Fruit fly (Drosophila melanogaster): ENCODE measurements around the gene eIF4EHP.

eIF4EHP gene

DNA sequence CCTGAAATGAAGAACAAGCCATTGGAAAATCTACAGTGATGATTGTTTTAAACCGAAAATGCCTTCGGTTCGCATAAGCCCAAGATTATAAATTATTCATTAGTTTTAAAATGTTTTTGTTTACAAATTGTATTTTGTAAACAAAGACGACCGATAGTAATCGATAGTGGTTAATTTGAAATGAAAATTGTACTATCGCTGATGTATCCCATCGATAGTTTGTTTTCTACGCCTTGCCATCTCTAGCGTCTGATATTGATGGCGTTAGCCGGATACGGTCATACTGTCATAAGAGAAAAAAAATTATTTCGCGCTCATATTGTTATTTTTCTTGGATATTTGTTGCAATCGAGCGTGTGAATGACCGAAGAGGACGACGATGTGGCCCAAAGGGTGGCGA lies 50.7 kb downstream of the eIF4EHP start, which contains the start of gene SMC1 (continued):
- TF ChIP-seq Sry-β (GFP tag; optimal IDR thresholded peaks at IDR 0.05) = peak; percentile 21
- no peak for TF ChIP-seq CG2875 (GFP tag; optimal IDR thresholded peaks at IDR 0.05)
- no peak for TF ChIP-seq CG3726 (GFP tag; IDR thresholded peaks at IDR 0.05)
- no peak for TF ChIP-seq ken (GFP tag; IDR thresholded peaks at IDR 0.05)
- no peak for TF ChIP-seq CG17385 (GFP tag; optimal IDR thresholded peaks at IDR 0.05)
- no peak for TF ChIP-seq CG1792 (GFP tag; optimal IDR thresholded peaks at IDR 0.05)
- TF ChIP-seq hth (optimal IDR thresholded peaks at IDR 0.05) = no peak
- no peak for TF ChIP-seq CG18476 (GFP tag; optimal IDR thresholded peaks at IDR 0.05)
- peak in 1 of 2 experiments; percentile 23 for TF ChIP-seq Pdp1 (GFP tag; optimal IDR thresholded peaks at IDR 0.05)
- no peak for TF ChIP-seq dimm (GFP tag; IDR thresholded peaks at IDR 0.05)
- TF ChIP-seq jumu (GFP tag; optimal IDR thresholded peaks at IDR 0.05) = peak; percentile 64
- TF ChIP-seq Hr78 (GFP tag; optimal IDR thresholded peaks at IDR 0.05) = no peak
- no peak for TF ChIP-seq nau (GFP tag; optimal IDR thresholded peaks at IDR 0.05)
- TF ChIP-seq CG8089 (GFP tag; optimal IDR thresholded peaks at IDR 0.05) = no peak
- peak; percentile 24 for TF ChIP-seq CrebB (tag; optimal IDR thresholded peaks at IDR 0.05)
- TF ChIP-seq mam (GFP tag; optimal IDR thresholded peaks at IDR 0.05) = peak; percentile 68
- TF ChIP-seq bowl (GFP tag; IDR thresholded peaks at IDR 0.05) = no peak
- peak; percentile 31 for TF ChIP-seq Lhr (GFP tag; optimal IDR thresholded peaks at IDR 0.05)
- no peak for TF ChIP-seq CG5180 (GFP tag; optimal IDR thresholded peaks at IDR 0.05)
- TF ChIP-seq dpn (GFP tag; optimal IDR thresholded peaks at IDR 0.05) = peak; percentile 43 to 61
- no peak for TF ChIP-seq CG10565 (GFP tag; optimal IDR thresholded peaks at IDR 0.05)
- TF ChIP-seq ERR (GFP tag; optimal IDR thresholded peaks at IDR 0.05) = peak; percentile 92
- no peak for TF ChIP-seq ATbp (GFP tag; optimal IDR thresholded peaks at IDR 0.05)
- no peak for TF ChIP-seq CG6175 (GFP tag; IDR thresholded peaks at IDR 0.05)
- TF ChIP-seq CG6854 (GFP tag; optimal IDR thresholded peaks at IDR 0.05) = no peak
- TF ChIP-seq sens (GFP tag) = peak; percentile 86
- no peak for TF ChIP-seq D19B (GFP tag; optimal IDR thresholded peaks at IDR 0.05)
- no peak for TF ChIP-seq ab (GFP tag; optimal IDR thresholded peaks at IDR 0.05)
- TF ChIP-seq Xbp1 (GFP tag; optimal IDR thresholded peaks at IDR 0.05) = peak; percentile 45
- no peak for TF ChIP-seq CG11456 (GFP tag; IDR thresholded peaks at IDR 0.05)
- peak; percentile 0 for TF ChIP-seq CG6254 (GFP tag; optimal IDR thresholded peaks at IDR 0.05)
- TF ChIP-seq nmo (GFP tag; optimal IDR thresholded peaks at IDR 0.05) = no peak
- no peak for TF ChIP-seq Ada2b (GFP tag; IDR thresholded peaks at IDR 0.05)
- peak; percentile 96 for TF ChIP-seq Dref (GFP tag; IDR thresholded peaks at IDR 0.05)
- TF ChIP-seq bigmax (GFP tag; optimal IDR thresholded peaks at IDR 0.05) = peak; percentile 19
- TF ChIP-seq CG30020 (tag; optimal IDR thresholded peaks at IDR 0.05) = peak; percentile 60
- TF ChIP-seq CG32532 (GFP tag; IDR thresholded peaks at IDR 0.05) = peak; percentile 67
- no peak for TF ChIP-seq CG8388 (GFP tag; optimal IDR thresholded peaks at IDR 0.05)
- peak; percentile 59 for TF ChIP-seq CG4328 (GFP tag; optimal IDR thresholded peaks at IDR 0.05)
- peak; percentile 65 for TF ChIP-seq CG2712 (tag; optimal IDR thresholded peaks at IDR 0.05)
- no peak for TF ChIP-seq ttk (GFP tag; IDR thresholded peaks at IDR 0.05)
- TF ChIP-seq CG15514 (GFP tag; optimal IDR thresholded peaks at IDR 0.05) = no peak
- no peak for TF ChIP-seq so (GFP tag; IDR thresholded peaks at IDR 0.05)
- no peak for TF ChIP-seq Hr3 (GFP tag; optimal IDR thresholded peaks at IDR 0.05)
- peak; percentile 52 for TF ChIP-seq CG2120 (GFP tag; optimal IDR thresholded peaks at IDR 0.05)
- no peak for TF ChIP-seq Abd-B (GFP tag; optimal IDR thresholded peaks at IDR 0.05)
- no peak for TF ChIP-seq gsb-n (tag; optimal IDR thresholded peaks at IDR 0.05)
- no peak for TF ChIP-seq tll (GFP tag; optimal IDR thresholded peaks at IDR 0.05)
- no peak for TF ChIP-seq pb (GFP tag; optimal IDR thresholded peaks at IDR 0.05)
- peak; percentile 99 for TF ChIP-seq Doc3 (GFP tag; IDR thresholded peaks at IDR 0.05; ENCODE audit: partially characterized antibody)
- TF ChIP-seq CG1024 (GFP tag; IDR thresholded peaks at IDR 0.05) = no peak
